Fruit fly (Drosophila melanogaster) whole organism, embryonic: Measurements from ENCODE around the gene CG4709.

ENCODE experiments used
- Adf1 ChIP-seq: fragments of 200-800 bp; sonication (Bioruptor generic); IDR thresholded peaks from 2 replicates; pipeline ENCODE4 v1.3.6; 2022; ENCODE audit warnings: missing biosample characterization, missing genetic modification characterization
- CG10321 ChIP-seq: fragments of 200-800 bp; sonication (Bioruptor generic); IDR thresholded peaks from 2 replicates; pipeline ENCODE4 v1.3.6; 2022; ENCODE audit warnings: missing biosample characterization, missing genetic modification characterization
- CG13894 ChIP-seq: fragments of 200-800 bp; sonication (Bioruptor generic); optimal IDR thresholded peaks from 3 replicates; lab custom pipeline; 2018; ENCODE audit warnings: missing biosample characterization, mild to moderate bottlenecking, missing genetic modification characterization, moderate library complexity
- CG14050 ChIP-seq: fragments of 200-800 bp; sonication (Bioruptor generic); IDR thresholded peaks from 3 replicates; pipeline ENCODE4 v1.3.6; 2022; ENCODE audit warnings: missing biosample characterization, missing genetic modification characterization
- CG14710 ChIP-seq: fragments of 200-800 bp; sonication (Bioruptor generic); optimal IDR thresholded peaks from 3 replicates; lab custom pipeline; 2019; ENCODE audit warnings: missing biosample characterization, mild to moderate bottlenecking, missing genetic modification characterization, moderate library complexity
- CG15601 ChIP-seq: fragments of 200-800 bp; sonication (Bioruptor generic); optimal IDR thresholded peaks from 3 replicates; lab custom pipeline; 2019; ENCODE audit warnings: missing biosample characterization, mild to moderate bottlenecking, missing genetic modification characterization, moderate library complexity
- CG1647 ChIP-seq: fragments of 200-800 bp; sonication (Bioruptor generic); optimal IDR thresholded peaks from 3 replicates; lab custom pipeline; 2016; ENCODE audit warnings: missing biosample characterization, missing genetic modification characterization
- CG17912 ChIP-seq: fragments of 200-800 bp; sonication (Bioruptor generic); optimal IDR thresholded peaks from 2 replicates; lab custom pipeline; 2018; ENCODE audit warnings: missing biosample characterization, mild to moderate bottlenecking, missing genetic modification characterization
- CG18011 ChIP-seq: fragments of 200-800 bp; sonication (Bioruptor generic); optimal IDR thresholded peaks from 2 replicates; lab custom pipeline; 2017; ENCODE audit warnings: missing biosample characterization, missing genetic modification characterization, mild to moderate bottlenecking, moderate library complexity, missing genotype
- CG2199 ChIP-seq: fragments of 200-800 bp; sonication (Bioruptor generic); IDR thresholded peaks from 3 replicates; pipeline ENCODE4 v1.3.6; 2022; ENCODE audit warnings: missing biosample characterization, missing genetic modification characterization
- CG31441 ChIP-seq: fragments of 200-800 bp; sonication (Bioruptor generic); IDR thresholded peaks from 2 replicates; pipeline ENCODE4 v1.3.6; 2022; ENCODE audit warnings: missing biosample characterization, missing genetic modification characterization
- CG3281 ChIP-seq: fragments of 200-800 bp; sonication (Bioruptor generic); optimal IDR thresholded peaks from 3 replicates; lab custom pipeline; 2017; ENCODE audit warnings: missing biosample characterization, mild to moderate bottlenecking, missing genetic modification characterization
- CG33557 ChIP-seq: fragments of 200-800 bp; sonication (Bioruptor generic); optimal IDR thresholded peaks from 2 replicates; lab custom pipeline; 2019; ENCODE audit warnings: missing biosample characterization, mild to moderate bottlenecking, missing genetic modification characterization, moderate library complexity
- CG4820 ChIP-seq: fragments of 200-800 bp; sonication (Bioruptor generic); optimal IDR thresholded peaks from 3 replicates; lab custom pipeline; 2016; ENCODE audit warnings: missing biosample characterization, missing genetic modification characterization
- CG6683 ChIP-seq: fragments of 200-800 bp; sonication (Bioruptor generic); optimal IDR thresholded peaks from 2 replicates; lab custom pipeline; 2017; ENCODE audit warnings: missing biosample characterization, mild to moderate bottlenecking, missing genetic modification characterization, missing genetic modification reagents
- CG8290 ChIP-seq, 3 experiments: fragments of 200-800 bp; sonication (Bioruptor generic); optimal IDR thresholded peaks; 2 replicates each; lab custom pipeline; 2016 to 2019; ENCODE audit warnings: missing biosample characterization in 3 of 3, missing genetic modification characterization in 3 of 3, mild to moderate bottlenecking in 2 of 3, moderate library complexity in 1 of 3
- CG8944 ChIP-seq: fragments of 200-800 bp; sonication (Bioruptor generic); optimal IDR thresholded peaks from 3 replicates; lab custom pipeline; 2016; ENCODE audit warnings: missing biosample characterization, missing genetic modification characterization
- Dad ChIP-seq: fragments of 200-800 bp; sonication (Bioruptor generic); optimal IDR thresholded peaks from 3 replicates; lab custom pipeline; 2016; ENCODE audit warnings: missing biosample characterization, missing genetic modification characterization
- Dll ChIP-seq: fragments of 200-800 bp; sonication (Bioruptor generic); IDR thresholded peaks from 4 replicates; pipeline ENCODE4 v1.3.6; 2022; ENCODE audit warnings: missing biosample characterization, missing genetic modification characterization; ENCODE audit not compliant: partially characterized antibody
- Fer3 ChIP-seq: fragments of 200-800 bp; sonication (Bioruptor generic); optimal IDR thresholded peaks from 2 replicates; lab custom pipeline; 2018; ENCODE audit warnings: missing biosample characterization, mild to moderate bottlenecking, missing genetic modification characterization, moderate library complexity
- HmgD ChIP-seq: fragments of 200-800 bp; sonication (Bioruptor generic); optimal IDR thresholded peaks from 3 replicates; lab custom pipeline; 2016; ENCODE audit warnings: missing biosample characterization, missing genetic modification characterization
- Myb ChIP-seq: fragments of 200-800 bp; sonication (Bioruptor generic); optimal IDR thresholded peaks from 2 replicates; lab custom pipeline; 2016; ENCODE audit warnings: missing biosample characterization, missing genetic modification characterization
- NC2β ChIP-seq: fragments of 200-800 bp; sonication (Bioruptor generic); optimal IDR thresholded peaks from 2 replicates; lab custom pipeline; 2016; ENCODE audit warnings: missing biosample characterization, missing genetic modification characterization
- Scr ChIP-seq: fragments of 200-800 bp; sonication (Bioruptor generic); IDR thresholded peaks from 2 replicates; pipeline ENCODE4 v1.3.6; 2022; ENCODE audit warnings: missing biosample characterization, missing genetic modification characterization; ENCODE audit not compliant: partially characterized antibody
- ac ChIP-seq: fragments of 200-800 bp; sonication (Bioruptor generic); optimal IDR thresholded peaks from 3 replicates; lab custom pipeline; 2017; ENCODE audit warnings: missing biosample characterization, mild to moderate bottlenecking, missing genetic modification characterization
- btn ChIP-seq: fragments of 200-800 bp; sonication (Bioruptor generic); optimal IDR thresholded peaks from 2 replicates; lab custom pipeline; 2016; ENCODE audit warnings: missing biosample characterization, missing genetic modification characterization
- cg ChIP-seq: fragments of 200-800 bp; sonication (Bioruptor generic); optimal IDR thresholded peaks from 3 replicates; lab custom pipeline; 2019; ENCODE audit warnings: missing biosample characterization, mild to moderate bottlenecking, missing genetic modification characterization, moderate library complexity
- en ChIP-seq: fragments of 200-800 bp; sonication (Bioruptor generic); optimal IDR thresholded peaks from 2 replicates; lab custom pipeline; 2016; ENCODE audit warnings: missing biosample characterization, missing genetic modification characterization
- gcm2 ChIP-seq: fragments of 200-800 bp; sonication (Bioruptor generic); optimal IDR thresholded peaks from 2 replicates; lab custom pipeline; 2016; ENCODE audit warnings: missing biosample characterization, missing genetic modification characterization
- hb ChIP-seq: fragments of 200-800 bp; sonication (Bioruptor generic); IDR thresholded peaks from 3 replicates; pipeline ENCODE4 v1.3.6; 2022; ENCODE audit warnings: missing biosample characterization, missing genetic modification characterization; ENCODE audit not compliant: partially characterized antibody
- kni ChIP-seq: fragments of 200-800 bp; sonication (Bioruptor generic); optimal IDR thresholded peaks from 3 replicates; lab custom pipeline; 2017; ENCODE audit warnings: mild to moderate bottlenecking, missing biosample characterization, missing genetic modification reagents, missing genetic modification characterization
- pum ChIP-seq: fragments of 200-800 bp; sonication (Bioruptor generic); optimal IDR thresholded peaks from 2 replicates; lab custom pipeline; 2016; ENCODE audit warnings: missing biosample characterization, missing genetic modification characterization
- sd ChIP-seq: fragments of 200-800 bp; sonication (Bioruptor generic); optimal IDR thresholded peaks from 3 replicates; lab custom pipeline; 2018; ENCODE audit warnings: missing biosample characterization, mild to moderate bottlenecking, missing genetic modification characterization, moderate library complexity
- seq ChIP-seq: fragments of 200-800 bp; sonication (Bioruptor generic); IDR thresholded peaks from 2 replicates; pipeline ENCODE4 v1.3.6; 2022; ENCODE audit warnings: missing biosample characterization, missing genetic modification characterization
- sna ChIP-seq: fragments of 200-800 bp; sonication (Bioruptor generic); IDR thresholded peaks from 2 replicates; pipeline ENCODE4 v1.3.6; 2022; ENCODE audit warnings: missing biosample characterization, missing genetic modification characterization; ENCODE audit not compliant: partially characterized antibody
- so ChIP-seq: fragments of 200-800 bp; sonication (Bioruptor generic); IDR thresholded peaks from 3 replicates; pipeline ENCODE4 v1.3.6; 2022; ENCODE audit warnings: missing biosample characterization, missing genetic modification characterization
- stc ChIP-seq: fragments of 200-800 bp; sonication (Bioruptor generic); IDR thresholded peaks from 2 replicates; pipeline ENCODE4 v1.3.6; 2022; ENCODE audit warnings: missing biosample characterization, missing genetic modification characterization
- zen2 ChIP-seq: fragments of 200-800 bp; sonication (Bioruptor generic); IDR thresholded peaks from 3 replicates; pipeline ENCODE4 v1.3.6; 2022; ENCODE audit warnings: missing biosample characterization, missing genetic modification characterization; ENCODE audit not compliant: partially characterized antibody
- zfh1 ChIP-seq: fragments of 200-800 bp; sonication (Bioruptor generic); IDR thresholded peaks from 3 replicates; pipeline ENCODE4 v1.3.6; 2022; ENCODE audit warnings: missing biosample characterization, missing genetic modification characterization

The CG4709 gene

dm6 chr2L:10004574-10004973, 50.4 kb downstream of the CG4709 start (continued):
- no peak for TF ChIP-seq pum (GFP tag; lab: Kevin White, UChicago)
- no peak for TF ChIP-seq btn (GFP tag; lab: Kevin White, UChicago)
- TF ChIP-seq HmgD, result peak; percentile 17
- TF ChIP-seq kni (GFP tag; lab: Kevin White, UChicago), result peak; percentile 58
- no peak for TF ChIP-seq CG8290 (GFP tag; optimal IDR thresholded peaks at IDR 0.05; lab: Kevin White, UChicago)
- no peak for TF ChIP-seq CG8290 (tag; optimal IDR thresholded peaks at IDR 0.05; lab: Kevin White, UChicago)
- TF ChIP-seq CG3281 (GFP tag; lab: Kevin White, UChicago), result no peak
- 0 out of 4 replicates have a peak, but pooled peaks have one; percentile 11 for TF ChIP-seq Dll (GFP tag; lab: Robert Waterston, UW)
- TF ChIP-seq so (GFP tag; lab: Robert Waterston, UW), result no peak
- TF ChIP-seq stc (GFP tag; lab: Robert Waterston, UW), result no peak; the same call in 1 of the 2 replicates
- peak; percentile 77 for TF ChIP-seq CG15601 (tag; lab: Kevin White, UChicago)
- TF ChIP-seq CG8944 (GFP tag; lab: Kevin White, UChicago), result no peak
- peak; percentile 97 for TF ChIP-seq Adf1 (GFP tag; lab: Robert Waterston, UW)
- peak; percentile 42 for TF ChIP-seq cg
- TF ChIP-seq Dad (GFP tag; lab: Kevin White, UChicago), result no peak
- peak; percentile 76 for TF ChIP-seq sd (tag; lab: Kevin White, UChicago)
- TF ChIP-seq gcm2 (GFP tag; lab: Kevin White, UChicago), result no peak
- TF ChIP-seq CG18011 (GFP tag; lab: Kevin White, UChicago), result peak; percentile 93
- TF ChIP-seq CG2199 (GFP tag; lab: Robert Waterston, UW), result 0 out of 3 replicates have a peak, but pooled peaks have one; percentile 45
- TF ChIP-seq zfh1 (GFP tag; lab: Robert Waterston, UW), result 0 out of 3 replicates have a peak, but pooled peaks have one; percentile 4
- no peak for TF ChIP-seq CG1647 (GFP tag; lab: Kevin White, UChicago)
- no peak for TF ChIP-seq CG14710
- 0 out of 2 replicates have a peak, but pooled peaks have one; percentile 44 for TF ChIP-seq sna (GFP tag; lab: Robert Waterston, UW)
- TF ChIP-seq seq (GFP tag; lab: Robert Waterston, UW), result no peak
- no peak for TF ChIP-seq CG33557 (GFP tag; lab: Kevin White, UChicago)
- TF ChIP-seq Myb (GFP tag; lab: Kevin White, UChicago), result no peak
- no peak for TF ChIP-seq ac (GFP tag; lab: Kevin White, UChicago)
- TF ChIP-seq CG6683 (GFP tag; lab: Kevin White, UChicago), result no peak
- no peak for TF ChIP-seq CG10321 (GFP tag; lab: Robert Waterston, UW)
- no peak for TF ChIP-seq en (GFP tag; lab: Kevin White, UChicago)
- peak; percentile 17; the same call in 1 of the 2 replicates for TF ChIP-seq Scr (GFP tag; lab: Robert Waterston, UW)
- TF ChIP-seq zen2 (GFP tag; lab: Robert Waterston, UW), result no peak
- no peak for TF ChIP-seq CG31441
- peak; percentile 9 for TF ChIP-seq CG17912 (GFP tag; lab: Kevin White, UChicago)
- TF ChIP-seq NC2β (GFP tag; lab: Kevin White, UChicago), result no peak
- no peak for TF ChIP-seq CG4820
- TF ChIP-seq hb (GFP tag; lab: Robert Waterston, UW), result no peak
- no peak for TF ChIP-seq CG13894 (tag; lab: Kevin White, UChicago)
- no peak for TF ChIP-seq CG14050 (GFP tag; lab: Robert Waterston, UW)
- no peak for TF ChIP-seq Fer3
